Fruit fly (Drosophila melanogaster) whole organism, embryonic: ENCODE data around the gene CG9986.

Experiments
- Ada2b ChIP-seq: fragments of 200-800 bp; sonication (Bioruptor generic); IDR thresholded peaks from 2 replicates; pipeline ENCODE4 v1.3.6; 2022; ENCODE audit warnings: missing biosample characterization, missing genetic modification characterization
- Aef1 ChIP-seq: fragments of 200-800 bp; sonication (Bioruptor generic); IDR thresholded peaks from 3 replicates; pipeline ENCODE4 v1.3.6; 2022; ENCODE audit warnings: missing biosample characterization, missing genetic modification characterization
- Awh ChIP-seq: fragments of 200-800 bp; sonication (Bioruptor generic); IDR thresholded peaks from 2 replicates; pipeline ENCODE4, ENCODE4 v1.3.6; 2022; ENCODE audit warnings: missing biosample characterization, missing genetic modification characterization
- Bteb2 ChIP-seq: fragments of 200-800 bp; sonication (Bioruptor generic); optimal IDR thresholded peaks from 2 replicates; lab custom pipeline; 2016; ENCODE audit warnings: missing biosample characterization, missing genetic modification characterization
- CG10147 ChIP-seq: fragments of 200-800 bp; sonication (Bioruptor generic); optimal IDR thresholded peaks from 2 replicates; lab custom pipeline; 2019; ENCODE audit warnings: missing biosample characterization, mild to moderate bottlenecking, missing genetic modification characterization, moderate library complexity
- CG10209 ChIP-seq: fragments of 200-800 bp; sonication (Bioruptor generic); optimal IDR thresholded peaks from 3 replicates; lab custom pipeline; 2017; ENCODE audit warnings: missing biosample characterization, mild to moderate bottlenecking, missing genetic modification characterization, missing genetic modification reagents
- CG10959 ChIP-seq: fragments of 200-800 bp; sonication (Bioruptor generic); IDR thresholded peaks from 2 replicates; pipeline ENCODE4 v1.3.6; 2022; ENCODE audit warnings: missing biosample characterization, missing genetic modification characterization
- CG11456 ChIP-seq: fragments of 200-800 bp; sonication (Bioruptor generic); IDR thresholded peaks from 3 replicates; pipeline ENCODE4 v1.3.6; 2022; ENCODE audit warnings: missing biosample characterization, missing genetic modification characterization
- CG15011 ChIP-seq: fragments of 200-800 bp; sonication (Bioruptor generic); optimal IDR thresholded peaks from 3 replicates; lab custom pipeline; 2018; ENCODE audit warnings: missing biosample characterization, mild to moderate bottlenecking, missing genetic modification characterization
- CG1602 ChIP-seq: fragments of 200-800 bp; sonication (Bioruptor generic); optimal IDR thresholded peaks from 3 replicates; lab custom pipeline; 2016; ENCODE audit warnings: missing biosample characterization, missing genetic modification characterization
- CG18262 ChIP-seq: fragments of 200-800 bp; optimal IDR thresholded peaks from 3 replicates; lab custom pipeline; 2019; ENCODE audit warnings: missing biosample characterization, mild to moderate bottlenecking, missing genetic modification characterization, moderate library complexity
- CG2116 ChIP-seq: fragments of 200-800 bp; sonication (Bioruptor generic); optimal IDR thresholded peaks from 3 replicates; lab custom pipeline; 2018; ENCODE audit warnings: missing biosample characterization, mild to moderate bottlenecking, missing genetic modification characterization
- CG2712 ChIP-seq: fragments of 200-800 bp; optimal IDR thresholded peaks from 3 replicates; lab custom pipeline; 2019; ENCODE audit warnings: missing biosample characterization, mild to moderate bottlenecking, missing genetic modification characterization, moderate library complexity
- CG3847 ChIP-seq: fragments of 200-800 bp; sonication (Bioruptor generic); IDR thresholded peaks from 2 replicates; pipeline ENCODE4 v1.3.6; 2022; ENCODE audit warnings: missing biosample characterization, missing genetic modification characterization
- CG4424 ChIP-seq: fragments of 200-800 bp; sonication (Bioruptor generic); optimal IDR thresholded peaks from 3 replicates; lab custom pipeline; 2016; ENCODE audit warnings: missing biosample characterization, missing genetic modification characterization
- CG4820 ChIP-seq: fragments of 200-800 bp; sonication (Bioruptor generic); optimal IDR thresholded peaks from 3 replicates; lab custom pipeline; 2016; ENCODE audit warnings: missing biosample characterization, missing genetic modification characterization
- CG7745 ChIP-seq: fragments of 200-800 bp; sonication (Bioruptor generic); optimal IDR thresholded peaks from 2 replicates; lab custom pipeline; 2018; ENCODE audit warnings: missing biosample characterization, mild to moderate bottlenecking, missing genetic modification characterization, moderate library complexity
- CG7987 ChIP-seq: fragments of 200-800 bp; sonication (Bioruptor generic); optimal IDR thresholded peaks from 2 replicates; lab custom pipeline; 2018; ENCODE audit warnings: missing biosample characterization, mild to moderate bottlenecking, missing genetic modification characterization, moderate library complexity
- CG8089 ChIP-seq: fragments of 200-800 bp; sonication (Bioruptor generic); optimal IDR thresholded peaks from 3 replicates; lab custom pipeline; 2016; ENCODE audit warnings: missing biosample characterization, missing genetic modification characterization
- CG8924 ChIP-seq: fragments of 200-800 bp; optimal IDR thresholded peaks from 3 replicates; lab custom pipeline; 2019; ENCODE audit warnings: missing biosample characterization, mild to moderate bottlenecking, missing genetic modification characterization, moderate library complexity
- CG9727 ChIP-seq: fragments of 200-800 bp; sonication (Bioruptor generic); optimal IDR thresholded peaks from 3 replicates; lab custom pipeline; 2017; ENCODE audit warnings: missing biosample characterization, mild to moderate bottlenecking, missing genetic modification characterization
- Gsc ChIP-seq: fragments of 200-800 bp; sonication (Bioruptor generic); IDR thresholded peaks from 2 replicates; pipeline ENCODE4 v1.3.6; 2022; ENCODE audit warnings: missing biosample characterization, missing genetic modification characterization
- H15 ChIP-seq: fragments of 200-800 bp; sonication (Bioruptor generic); IDR thresholded peaks from 3 replicates; pipeline ENCODE4 v1.3.6; 2022; ENCODE audit warnings: missing biosample characterization, missing genetic modification characterization
- HLHmδ ChIP-seq: fragments of 200-800 bp; sonication (Bioruptor generic); optimal IDR thresholded peaks from 2 replicates; lab custom pipeline; 2018; ENCODE audit warnings: missing biosample characterization, mild to moderate bottlenecking, missing genetic modification characterization, moderate library complexity
- HmgD ChIP-seq: fragments of 200-800 bp; sonication (Bioruptor generic); optimal IDR thresholded peaks from 3 replicates; lab custom pipeline; 2016; ENCODE audit warnings: missing biosample characterization, missing genetic modification characterization
- HmgZ ChIP-seq: fragments of 200-800 bp; sonication (Bioruptor generic); optimal IDR thresholded peaks from 2 replicates; lab custom pipeline; 2018; ENCODE audit warnings: missing biosample characterization, mild to moderate bottlenecking, missing genetic modification characterization
- Hsf ChIP-seq: fragments of 200-800 bp; sonication (Bioruptor generic); optimal IDR thresholded peaks from 3 replicates; lab custom pipeline; 2016; ENCODE audit warnings: missing biosample characterization, missing genetic modification characterization
- Jarid2 ChIP-seq: fragments of 200-800 bp; sonication (Bioruptor generic); optimal IDR thresholded peaks from 3 replicates; lab custom pipeline; 2017; ENCODE audit warnings: mild to moderate bottlenecking, missing biosample characterization, missing genetic modification reagents, missing genetic modification characterization
- Lpt ChIP-seq: fragments of >200 bp; optimal IDR thresholded peaks from 2 replicates; lab custom pipeline; 2018; ENCODE audit warnings: missing biosample characterization, missing genetic modification characterization
- Med ChIP-seq: fragments of 200-800 bp; sonication (Bioruptor generic); peaks from one replicate; lab custom pipeline; 2016; ENCODE audit warnings: missing biosample characterization, missing genetic modification characterization, mild to moderate bottlenecking, inconsistent platforms, moderate library complexity
- Myb ChIP-seq: fragments of 200-800 bp; sonication (Bioruptor generic); optimal IDR thresholded peaks from 2 replicates; lab custom pipeline; 2016; ENCODE audit warnings: missing biosample characterization, missing genetic modification characterization
- Oli ChIP-seq: fragments of 200-800 bp; sonication (Bioruptor generic); optimal IDR thresholded peaks from 2 replicates; lab custom pipeline; 2018; ENCODE audit warnings: missing biosample characterization, mild to moderate bottlenecking, missing genetic modification characterization, moderate library complexity
- TFAM ChIP-seq: fragments of 200-800 bp; sonication (Bioruptor generic); optimal IDR thresholded peaks from 2 replicates; lab custom pipeline; 2017; ENCODE audit warnings: missing biosample characterization, missing genetic modification characterization, inconsistent platforms
- bab2 ChIP-seq: fragments of 200-800 bp; sonication (Bioruptor generic); optimal IDR thresholded peaks from 2 replicates; lab custom pipeline; 2016; ENCODE audit warnings: missing biosample characterization, missing genetic modification characterization
- chm ChIP-seq: fragments of 200-800 bp; sonication (Bioruptor generic); IDR thresholded peaks from 2 replicates; pipeline ENCODE4 v1.3.6; 2022; ENCODE audit warnings: missing biosample characterization, missing genetic modification characterization
- croc ChIP-seq: fragments of 200-800 bp; sonication (Bioruptor generic); conservative IDR thresholded peaks from 3 replicates; pipeline ENCODE4 v1.3.6; 2022; ENCODE audit warnings: missing biosample characterization, missing genetic modification characterization
- dimm ChIP-seq: fragments of 200-800 bp; sonication (Bioruptor generic); IDR thresholded peaks from 2 replicates; pipeline ENCODE4 v1.3.6; 2022; ENCODE audit warnings: missing biosample characterization, missing genetic modification characterization
- fd64A ChIP-seq: fragments of 200-800 bp; sonication (Bioruptor generic); optimal IDR thresholded peaks from 3 replicates; lab custom pipeline; 2018; ENCODE audit warnings: missing biosample characterization, mild to moderate bottlenecking, missing genetic modification characterization
- gcm2 ChIP-seq: fragments of 200-800 bp; sonication (Bioruptor generic); optimal IDR thresholded peaks from 2 replicates; lab custom pipeline; 2016; ENCODE audit warnings: missing biosample characterization, missing genetic modification characterization
- gt ChIP-seq: fragments of 200-800 bp; sonication (Bioruptor generic); IDR thresholded peaks from 2 replicates; pipeline ENCODE4 v1.3.6; 2022; ENCODE audit warnings: missing biosample characterization, missing genetic modification characterization
- h ChIP-seq: fragments of >200 bp; optimal IDR thresholded peaks from 2 replicates; lab custom pipeline; 2017
- kni ChIP-seq: fragments of 200-800 bp; sonication (Bioruptor generic); optimal IDR thresholded peaks from 3 replicates; lab custom pipeline; 2017; ENCODE audit warnings: mild to moderate bottlenecking, missing biosample characterization, missing genetic modification reagents, missing genetic modification characterization
- lov ChIP-seq, 2 experiments: fragments of 200-800 bp in 1 of 2; fragments of >200 bp in 1 of 2; sonication (Bioruptor generic) in 1 of 2; IDR thresholded peaks in 1 of 2; optimal IDR thresholded peaks in 1 of 2; 2 replicates in 1 of 2; 3 replicates in 1 of 2; pipeline versions ENCODE4 v1.3.6 to Lab custom; 2017 to 2022; ENCODE audit warnings: missing biosample characterization in 1 of 2, missing genetic modification characterization in 1 of 2
- nom ChIP-seq: fragments of 200-800 bp; sonication (Bioruptor generic); optimal IDR thresholded peaks from 2 replicates; lab custom pipeline; 2017; ENCODE audit warnings: missing biosample characterization, missing genetic modification characterization, mild to moderate bottlenecking, moderate library complexity, missing genetic modification reagents
- pb ChIP-seq: fragments of 200-800 bp; sonication (Bioruptor generic); optimal IDR thresholded peaks from 3 replicates; lab custom pipeline; 2016; ENCODE audit warnings: missing biosample characterization, missing genetic modification characterization
- pnt ChIP-seq: fragments of 200-800 bp; sonication (Bioruptor generic); optimal IDR thresholded peaks from 3 replicates; lab custom pipeline; 2016; ENCODE audit warnings: missing biosample characterization, missing genetic modification characterization
- sna ChIP-seq: fragments of 200-800 bp; sonication (Bioruptor generic); IDR thresholded peaks from 2 replicates; pipeline ENCODE4 v1.3.6; 2022; ENCODE audit warnings: missing biosample characterization, missing genetic modification characterization; ENCODE audit not compliant: partially characterized antibody
- twi ChIP-seq: fragments of 200-800 bp; optimal IDR thresholded peaks from 2 replicates; lab custom pipeline; 2019; ENCODE audit warnings: missing biosample characterization, mild to moderate bottlenecking, missing genetic modification characterization, moderate library complexity
- vfl ChIP-seq: fragments of 200-800 bp; sonication (Bioruptor generic); optimal IDR thresholded peaks from 2 replicates; lab custom pipeline; 2016; ENCODE audit warnings: missing biosample characterization, missing genetic modification characterization
- zf30C ChIP-seq: fragments of 200-800 bp; sonication (Bioruptor generic); optimal IDR thresholded peaks from 3 replicates; lab custom pipeline; 2018; ENCODE audit warnings: missing biosample characterization, mild to moderate bottlenecking, missing genetic modification characterization
- zfh2 ChIP-seq: fragments of 200-800 bp; sonication (Bioruptor generic); optimal IDR thresholded peaks from 2 replicates; lab custom pipeline; 2016; ENCODE audit warnings: missing biosample characterization, missing genetic modification characterization

The CG9986 gene

dm6 chr3R:28600144-28600792, 5.6 kb upstream of the CG9986 start (continued):
- no peak for TF ChIP-seq kni (GFP tag; lab: Kevin White, UChicago)
- peak; percentile 60 for TF ChIP-seq chm (GFP tag; lab: Robert Waterston, UW)
- no peak for TF ChIP-seq HmgD
- TF ChIP-seq Hsf (GFP tag; lab: Kevin White, UChicago) = peak; percentile 5
- TF ChIP-seq CG2712 (tag; lab: Kevin White, UChicago) = peak; percentile 24
- TF ChIP-seq CG8924 (tag; lab: Kevin White, UChicago) = peak; percentile 28
- TF ChIP-seq Myb (GFP tag; lab: Kevin White, UChicago) = peak; percentile 11
- no peak for TF ChIP-seq TFAM
- no peak for TF ChIP-seq Ada2b
- TF ChIP-seq croc (GFP tag; lab: Robert Waterston, UW) = no peak
- no peak for TF ChIP-seq CG11456 (GFP tag; lab: Robert Waterston, UW)
- no peak for TF ChIP-seq CG9727 (GFP tag; lab: Kevin White, UChicago)
- TF ChIP-seq CG10209 (GFP tag; lab: Kevin White, UChicago) = no peak
- TF ChIP-seq Aef1 (GFP tag; lab: Robert Waterston, UW) = no peak
- TF ChIP-seq Bteb2 = no peak
- peak; percentile 27 for TF ChIP-seq HmgZ (tag; lab: Kevin White, UChicago)
- TF ChIP-seq CG3847 (GFP tag; lab: Robert Waterston, UW) = peak; percentile 25; the same call in 1 of the 2 replicates
- TF ChIP-seq CG7987 (GFP tag; lab: Kevin White, UChicago) = peak; percentile 12
- peak; percentile 90 for TF ChIP-seq twi (tag; lab: Kevin White, UChicago)
- no peak for TF ChIP-seq Awh (GFP tag; lab: Robert Waterston, UW)
- TF ChIP-seq CG1602 (GFP tag; lab: Kevin White, UChicago) = no peak
- no peak for TF ChIP-seq CG15011 (GFP tag; lab: Kevin White, UChicago)
- peak; percentile 15; the same call in 1 of the 2 replicates for TF ChIP-seq sna (GFP tag; lab: Robert Waterston, UW)
- TF ChIP-seq Jarid2 = no peak
- TF ChIP-seq pnt (GFP tag; lab: Kevin White, UChicago) = no peak
- TF ChIP-seq pb (GFP tag; lab: Kevin White, UChicago) = no peak
- TF ChIP-seq CG10147 (GFP tag; lab: Kevin White, UChicago) = peak; percentile 16
- no peak for TF ChIP-seq gcm2
- no peak for TF ChIP-seq CG18262 (tag; lab: Kevin White, UChicago)
- TF ChIP-seq Med (GFP tag; lab: Kevin White, UChicago) = peak; percentile 69
- TF ChIP-seq CG2116 (GFP tag; lab: Kevin White, UChicago) = peak; percentile 98
- TF ChIP-seq Lpt (GFP tag; lab: Kevin White, UChicago) = no peak
- no peak for TF ChIP-seq Oli
- no peak for TF ChIP-seq dimm (GFP tag; lab: Robert Waterston, UW)
- no peak for TF ChIP-seq CG8089
- no peak for TF ChIP-seq CG10959 (GFP tag; lab: Robert Waterston, UW)
- no peak for TF ChIP-seq zf30C
- no peak for TF ChIP-seq CG4820 (GFP tag; lab: Kevin White, UChicago)
- no peak for TF ChIP-seq Gsc (GFP tag; lab: Robert Waterston, UW)
- TF ChIP-seq zfh2 (GFP tag; lab: Kevin White, UChicago) = peak; percentile 21
- TF ChIP-seq CG4424 (GFP tag; lab: Kevin White, UChicago) = no peak
- no peak for TF ChIP-seq CG7745 (tag; lab: Kevin White, UChicago)
- no peak for TF ChIP-seq H15
- TF ChIP-seq fd64A (GFP tag; lab: Kevin White, UChicago) = no peak
- TF ChIP-seq gt (GFP tag; lab: Robert Waterston, UW) = no peak
- TF ChIP-seq vfl (GFP tag; lab: Kevin White, UChicago) = no peak
- TF ChIP-seq HLHmδ (GFP tag; lab: Kevin White, UChicago) = no peak
- TF ChIP-seq nom (GFP tag; lab: Kevin White, UChicago) = peak; percentile 62
- TF ChIP-seq lov (optimal IDR thresholded peaks at IDR 0.05; lab: Kevin White, UChicago) = no peak
- no peak for TF ChIP-seq lov (GFP tag; IDR thresholded peaks at IDR 0.05; lab: Robert Waterston, UW)
- TF ChIP-seq h = no peak
- no peak for TF ChIP-seq bab2 (GFP tag; lab: Kevin White, UChicago)
